Worm (Caenorhabditis elegans) whole organism, late embryonic: Measurements from ENCODE around the gene B0310.2.

ENCODE experiments used
- F13H6.1 ChIP-seq: sonication (generic microtip); optimal IDR thresholded peaks from 2 replicates; lab custom pipeline; 2016; ENCODE audit warnings: missing genetic modification characterization, missing compliant biosample characterization
- T23F11.4 ChIP-seq: fragments of 200-800 bp; sonication (Bioruptor generic); optimal IDR thresholded peaks from 2 replicates; lab custom pipeline; 2018; ENCODE audit warnings: mild to moderate bottlenecking, missing genetic modification characterization, missing compliant biosample characterization
- Y22D7AL.16 ChIP-seq: sonication (generic microtip); optimal IDR thresholded peaks from 2 replicates; lab custom pipeline; 2016; ENCODE audit warnings: missing genetic modification characterization, missing compliant biosample characterization
- ahr-1 ChIP-seq: sonication (generic microtip); optimal IDR thresholded peaks from 2 replicates; lab custom pipeline; 2016; ENCODE audit warnings: missing genetic modification characterization, missing compliant biosample characterization
- ama-1 ChIP-seq: fragments of 150-350 bp; optimal IDR thresholded peaks from 2 replicates; lab custom pipeline; 2014
- ceh-14 ChIP-seq: sonication (generic microtip); optimal IDR thresholded peaks from 2 replicates; lab custom pipeline; 2016; ENCODE audit warnings: missing genotype, missing genetic modification characterization, missing compliant biosample characterization
- ceh-19 ChIP-seq: fragments of 200-800 bp; sonication (Bioruptor generic); optimal IDR thresholded peaks from 2 replicates; lab custom pipeline; 2018; ENCODE audit warnings: mild to moderate bottlenecking, missing genetic modification characterization, missing compliant biosample characterization
- ceh-22 ChIP-seq: sonication (generic microtip); optimal IDR thresholded peaks from 2 replicates; lab custom pipeline; 2017; ENCODE audit warnings: missing biosample characterization, missing genetic modification characterization
- ceh-45 ChIP-seq: fragments of 200-800 bp; sonication (Bioruptor generic); IDR thresholded peaks from 2 replicates; pipeline ENCODE4 v1.3.6; 2022; ENCODE audit warnings: missing genetic modification reagents, missing genetic modification characterization, missing compliant biosample characterization
- ceh-6 ChIP-seq: fragments of 200-800 bp; sonication (Bioruptor generic); optimal IDR thresholded peaks from 2 replicates; lab custom pipeline; 2018; ENCODE audit warnings: mild to moderate bottlenecking, missing genetic modification characterization, missing compliant biosample characterization
- elt-2 ChIP-seq: sonication (generic microtip); optimal IDR thresholded peaks from 2 replicates; lab custom pipeline; 2016; ENCODE audit warnings: missing genetic modification reagents, missing genetic modification characterization, missing compliant biosample characterization
- elt-4 ChIP-seq: sonication (generic microtip); optimal IDR thresholded peaks from 2 replicates; lab custom pipeline; 2016; ENCODE audit warnings: missing genetic modification characterization, missing compliant biosample characterization
- fax-1 ChIP-seq: sonication (generic microtip); optimal IDR thresholded peaks from 2 replicates; lab custom pipeline; 2016; ENCODE audit warnings: missing genotype, missing genetic modification characterization, missing compliant biosample characterization
- fkh-10 ChIP-seq: fragments of 150-350 bp; optimal IDR thresholded peaks from 2 replicates; lab custom pipeline; 2014; ENCODE audit warnings: missing biosample characterization, missing genetic modification reagents, missing genetic modification characterization
- fkh-6 ChIP-seq: sonication (generic microtip); optimal IDR thresholded peaks from 2 replicates; lab custom pipeline; 2016; ENCODE audit warnings: missing genetic modification characterization, missing compliant biosample characterization
- hlh-13 ChIP-seq: fragments of 200-800 bp; sonication (Bioruptor generic); optimal IDR thresholded peaks from 2 replicates; lab custom pipeline; 2018; ENCODE audit warnings: mild to moderate bottlenecking, missing genetic modification characterization, missing compliant biosample characterization
- hlh-15 ChIP-seq: sonication (generic microtip); optimal IDR thresholded peaks from 2 replicates; lab custom pipeline; 2016; ENCODE audit warnings: missing genetic modification characterization, missing compliant biosample characterization
- hlh-8 ChIP-seq: sonication (generic microtip); optimal IDR thresholded peaks from 2 replicates; lab custom pipeline; 2016; ENCODE audit warnings: missing genotype, missing genetic modification characterization, missing compliant biosample characterization
- mec-3 ChIP-seq: sonication (generic microtip); optimal IDR thresholded peaks from 2 replicates; lab custom pipeline; 2016; ENCODE audit warnings: borderline replicate concordance, missing genetic modification characterization, missing compliant biosample characterization
- odd-2 ChIP-seq: sonication (generic microtip); optimal IDR thresholded peaks from 2 replicates; lab custom pipeline; 2017; ENCODE audit warnings: antibody characterized with exemption, mild to moderate bottlenecking, missing genetic modification characterization, missing compliant biosample characterization
- pag-3 ChIP-seq: sonication (generic microtip); optimal IDR thresholded peaks from 2 replicates; lab custom pipeline; 2016; ENCODE audit warnings: missing compliant biosample characterization, missing genetic modification characterization, borderline replicate concordance
- pat-9 ChIP-seq: fragments of 200-800 bp; sonication (Bioruptor generic); optimal IDR thresholded peaks from 2 replicates; lab custom pipeline; 2018; ENCODE audit warnings: mild to moderate bottlenecking, missing genetic modification characterization, moderate library complexity, missing compliant biosample characterization
- pqm-1 ChIP-seq: sonication (generic microtip); optimal IDR thresholded peaks from 2 replicates; lab custom pipeline; 2016; ENCODE audit warnings: missing genetic modification characterization, missing compliant biosample characterization
- ref-2 ChIP-seq: sonication (generic microtip); optimal IDR thresholded peaks from 2 replicates; lab custom pipeline; 2016; ENCODE audit warnings: missing genetic modification characterization, missing compliant biosample characterization
- rnt-1 ChIP-seq: sonication (generic microtip); optimal IDR thresholded peaks from 2 replicates; lab custom pipeline; 2016; ENCODE audit warnings: missing genetic modification characterization, missing compliant biosample characterization
- sox-2 ChIP-seq: fragments of 200-800 bp; sonication (Bioruptor generic); IDR thresholded peaks from 2 replicates; pipeline ENCODE4 v1.3.6; 2022; ENCODE audit warnings: missing genetic modification reagents, missing genetic modification characterization, missing compliant biosample characterization
- syd-9 ChIP-seq: sonication (generic microtip); optimal IDR thresholded peaks from 2 replicates; lab custom pipeline; 2016; ENCODE audit warnings: mild to moderate bottlenecking, missing genetic modification characterization, moderate library complexity, missing compliant biosample characterization
- unc-42 ChIP-seq: sonication (generic microtip); optimal IDR thresholded peaks from 2 replicates; lab custom pipeline; 2016; ENCODE audit warnings: missing genotype, missing genetic modification characterization, missing compliant biosample characterization
- unc-86 ChIP-seq: sonication (generic microtip); optimal IDR thresholded peaks from 2 replicates; lab custom pipeline; 2016; ENCODE audit warnings: missing genetic modification characterization, missing compliant biosample characterization
- zip-5 ChIP-seq: sonication (generic microtip); optimal IDR thresholded peaks from 2 replicates; lab custom pipeline; 2016; ENCODE audit warnings: missing genetic modification characterization, missing compliant biosample characterization
- ztf-16 ChIP-seq: sonication (generic microtip); optimal IDR thresholded peaks from 2 replicates; lab custom pipeline; 2017; ENCODE audit warnings: missing genetic modification characterization, missing compliant biosample characterization

The B0310.2 gene

DNA sequence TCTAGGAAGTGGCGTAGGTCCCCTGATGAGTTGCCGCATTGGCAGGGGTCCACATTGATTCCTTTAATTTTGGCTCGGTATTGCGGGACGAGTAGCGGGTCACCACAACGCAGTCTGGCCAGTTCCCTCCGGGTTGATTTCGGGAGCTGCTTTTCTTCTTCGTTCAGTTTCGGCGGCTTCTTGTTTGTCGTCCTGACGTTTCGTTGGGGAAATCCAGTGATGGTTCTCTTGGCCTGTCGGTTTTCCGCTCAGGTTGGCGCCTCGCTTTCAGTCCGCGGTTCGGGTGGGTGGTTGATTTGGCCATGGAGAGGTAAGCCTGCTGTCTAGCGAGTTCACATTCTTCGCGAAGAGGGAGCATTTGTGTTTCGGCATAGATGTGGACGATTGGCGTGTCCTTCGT, 22.0 kb upstream of the B0310.2 start:
- TF ChIP-seq ama-1 (lab: Kevin White, UChicago) (no peak), fkh-6 (tag; lab: Kevin White, UChicago) (no peak), sox-2 (no peak), elt-4 (tag; lab: Kevin White, UChicago) (no peak)
- TF ChIP-seq, all 69 proteins: peak for 0

DNA sequence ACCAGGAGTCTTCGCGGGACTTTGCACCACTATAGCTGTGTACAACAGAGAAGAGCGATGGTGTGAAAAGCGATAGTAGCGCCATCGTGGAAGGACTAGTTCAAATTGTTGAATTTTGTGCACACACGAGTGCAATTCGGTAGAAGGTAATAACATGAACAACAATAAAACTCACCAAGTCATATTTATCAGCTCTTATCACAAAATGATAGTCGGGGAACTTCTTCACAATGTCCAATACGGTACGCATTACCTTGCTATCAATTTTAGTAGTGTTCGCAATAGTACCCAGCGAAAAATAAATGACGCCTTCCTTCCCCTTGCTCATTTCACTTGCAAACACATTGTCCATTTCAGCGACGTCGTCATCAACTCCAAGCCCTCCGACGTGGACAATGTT, 20.9 kb upstream of the B0310.2 start:
- TF ChIP-seq pqm-1 (tag; lab: Kevin White, UChicago): no peak
- TF ChIP-seq elt-2 (tag; lab: Kevin White, UChicago): peak; percentile 8
- TF ChIP-seq syd-9 (tag; lab: Kevin White, UChicago): no peak
- TF ChIP-seq ceh-19: no peak
- no peak for TF ChIP-seq hlh-15 (tag; lab: Kevin White, UChicago)
- TF ChIP-seq ceh-45 (GFP tag; lab: Robert Waterston, UW): no peak

- no peak for TF ChIP-seq mec-3 (tag; lab: Kevin White, UChicago)
- no peak for TF ChIP-seq unc-42
- no peak for TF ChIP-seq unc-86 (tag; lab: Kevin White, UChicago)
- no peak for TF ChIP-seq ceh-22
- TF ChIP-seq ceh-6 (GFP tag; lab: Kevin White, UChicago): no peak
Measured at ce11 chrX:524498-524897, 17.8 kb upstream of the B0310.2 start.

- TF ChIP-seq hlh-8 (tag; lab: Kevin White, UChicago): no peak
- TF ChIP-seq fax-1 (tag; lab: Kevin White, UChicago): no peak
- no peak for TF ChIP-seq rnt-1
- TF ChIP-seq ceh-45 (GFP tag; lab: Robert Waterston, UW): no peak
- TF ChIP-seq odd-2 (tag; lab: Kevin White, UChicago): no peak
- TF ChIP-seq fkh-10: no peak
- no peak for TF ChIP-seq ceh-19
- TF ChIP-seq sox-2: no peak
- TF ChIP-seq, all 69 proteins: peak for 0
Measured at ce11 chrX:520881-521280, 14.1 kb upstream of the B0310.2 start, which contains the start of gene B0310.3. Gene B0310.3 (minus strand): TSS chrX:520981.

DNA sequence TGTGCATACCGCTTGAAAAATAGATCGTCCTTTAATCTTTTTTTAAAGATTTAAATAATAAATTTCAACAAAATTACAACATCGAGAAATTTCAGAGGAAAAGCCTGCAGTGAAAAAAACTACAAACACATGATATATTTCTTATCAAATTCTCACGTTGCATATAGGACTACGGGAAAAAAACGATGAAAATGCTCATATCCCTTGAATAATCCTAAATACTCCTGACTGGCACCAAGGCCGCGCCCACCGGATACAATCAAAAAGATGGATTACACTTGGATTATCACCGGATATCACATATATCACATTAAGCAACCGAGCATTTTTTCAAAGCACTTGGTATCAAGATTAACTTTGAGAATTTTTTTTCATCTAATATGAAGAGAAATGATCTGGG, 7.3 kb upstream of the B0310.2 start:
- TF ChIP-seq ahr-1: no peak
- TF ChIP-seq, all 69 proteins: peak for 0

DNA sequence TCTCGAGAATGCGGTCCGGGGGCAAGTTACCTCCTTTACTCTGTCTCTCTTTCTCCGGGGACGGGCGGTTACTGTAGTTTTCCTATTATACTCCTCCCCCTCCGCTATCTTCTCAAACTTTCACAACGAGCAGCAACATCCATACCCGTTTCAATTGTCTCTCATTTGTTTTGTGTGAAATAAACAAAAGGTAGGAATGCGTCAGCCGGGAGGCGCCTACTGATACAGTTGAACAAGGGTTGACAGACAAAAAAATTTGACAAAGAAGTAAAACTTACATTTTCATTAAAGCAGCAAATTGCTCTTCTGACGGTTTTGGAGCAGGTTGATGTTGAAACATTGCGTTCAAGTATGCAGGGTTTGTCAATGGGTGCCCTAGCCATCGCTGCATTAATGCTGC, 1.7 kb downstream of the B0310.2 start:
- TF ChIP-seq ztf-16 (no peak), pat-9 (tag; lab: Kevin White, UChicago) (no peak), pag-3 (no peak), ceh-14 (tag; lab: Kevin White, UChicago) (no peak), ceh-45 (GFP tag; lab: Robert Waterston, UW) (no peak), hlh-13 (GFP tag; lab: Kevin White, UChicago) (no peak), Y22D7AL.16 (no peak), ceh-6 (GFP tag; lab: Kevin White, UChicago) (no peak), ref-2 (tag; lab: Kevin White, UChicago) (no peak), zip-5 (tag; lab: Kevin White, UChicago) (no peak)

DNA sequence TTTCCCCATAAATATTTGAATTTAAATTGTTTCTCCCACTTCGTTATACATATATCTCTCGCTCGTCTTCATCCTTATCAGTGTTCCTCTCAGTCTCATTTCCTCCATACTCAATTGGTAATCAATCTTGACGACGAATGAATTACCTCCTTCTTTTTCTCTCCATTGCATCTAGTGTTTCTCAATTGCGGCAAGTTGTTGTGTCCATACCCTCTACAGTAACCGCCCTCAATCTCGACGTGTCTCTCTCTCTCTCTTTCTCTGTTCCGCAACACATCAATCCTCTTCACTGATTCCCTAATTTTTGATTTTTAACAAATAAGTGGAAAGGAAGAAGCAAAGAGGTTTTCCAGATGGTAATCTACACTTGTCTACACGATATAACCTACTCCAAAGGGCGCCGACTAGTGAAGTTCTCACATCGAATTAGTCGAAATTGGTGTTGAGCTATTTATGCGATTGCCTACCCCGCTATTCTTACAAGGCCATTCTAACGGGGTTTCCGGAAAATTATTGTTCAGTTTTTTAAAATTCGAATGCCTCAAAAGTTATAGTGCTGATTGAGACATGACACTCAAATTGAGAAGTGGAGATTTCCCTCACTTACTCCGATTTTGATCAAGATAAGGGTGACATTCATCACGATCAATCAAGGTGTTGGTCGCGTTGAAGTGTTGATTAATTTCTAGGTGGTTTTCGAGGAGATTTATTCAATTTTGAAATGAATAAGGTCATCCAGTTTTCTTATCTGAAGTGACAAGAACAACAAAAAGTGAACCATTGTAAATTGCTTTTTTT, 2.5 kb downstream of the B0310.2 start:
- TF ChIP-seq F13H6.1 (tag; lab: Kevin White, UChicago): no peak
- no peak for TF ChIP-seq T23F11.4 (GFP tag; lab: Kevin White, UChicago)
- no peak for TF ChIP-seq syd-9 (tag; lab: Kevin White, UChicago)
- TF ChIP-seq rnt-1: no peak
